Worm (Caenorhabditis elegans) whole organism, mixed stage, embryonic: ENCODE measurements around the gene mip-2.

Experiments
- ces-1 ChIP-seq: fragments of 150-350 bp; optimal IDR thresholded peaks from 2 replicates; lab custom pipeline; 2014; ENCODE audit warnings: missing biosample characterization, missing genetic modification reagents, missing genetic modification characterization
- elt-3 ChIP-seq: fragments of 150-350 bp; optimal IDR thresholded peaks from 2 replicates; lab custom pipeline; 2014; ENCODE audit warnings: missing biosample characterization, missing genetic modification characterization
- mep-1 ChIP-seq: fragments of 150-350 bp; optimal IDR thresholded peaks from 2 replicates; lab custom pipeline; 2017; ENCODE audit warnings: missing biosample characterization, missing genetic modification reagents, missing genetic modification characterization, inconsistent platforms
- ztf-11 ChIP-seq: fragments of 150-350 bp; optimal IDR thresholded peaks from 2 replicates; lab custom pipeline; 2014; ENCODE audit warnings: missing biosample characterization, missing genetic modification characterization

DNA sequence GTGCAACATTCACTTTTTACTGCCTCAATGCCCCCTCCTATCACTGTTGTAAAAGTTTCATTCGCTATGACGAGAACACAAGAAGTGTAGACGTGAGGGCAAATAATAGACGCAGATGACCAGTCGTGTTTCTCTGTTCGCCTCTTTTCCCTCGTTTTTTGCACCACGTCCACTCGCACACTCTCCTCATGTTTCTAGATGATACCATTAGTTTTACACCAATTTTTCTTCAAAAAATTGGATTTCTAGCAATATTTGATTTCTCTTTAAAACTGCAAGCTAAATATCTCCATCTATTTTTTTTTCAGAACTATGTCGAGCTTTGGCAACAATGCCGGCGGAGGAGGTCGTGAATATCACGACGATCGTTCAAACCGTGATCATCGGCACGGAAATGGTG lies 6.7 kb downstream of the mip-2 start, which contains the start of gene rde-12:
- TF ChIP-seq elt-3 (tag; lab: Kevin White, UChicago) (no peak), mep-1 (tag; lab: Kevin White, UChicago) (no peak), ces-1 (GFP tag; lab: Kevin White, UChicago) (no peak), ztf-11 (tag; lab: Kevin White, UChicago) (no peak)
